Fruit fly (Drosophila melanogaster) S2 (cell line): ENCODE results near the gene CG12773.

Experiments used
- CG8478 ChIP-seq: fragments of >200 bp; optimal IDR thresholded peaks from 2 replicates; lab custom pipeline; 2018
- CTCF ChIP-seq, 2 experiments: fragments of >200 bp; optimal IDR thresholded peaks; 2 replicates each; lab custom pipeline; 2018

CG12773 gene

DNA sequence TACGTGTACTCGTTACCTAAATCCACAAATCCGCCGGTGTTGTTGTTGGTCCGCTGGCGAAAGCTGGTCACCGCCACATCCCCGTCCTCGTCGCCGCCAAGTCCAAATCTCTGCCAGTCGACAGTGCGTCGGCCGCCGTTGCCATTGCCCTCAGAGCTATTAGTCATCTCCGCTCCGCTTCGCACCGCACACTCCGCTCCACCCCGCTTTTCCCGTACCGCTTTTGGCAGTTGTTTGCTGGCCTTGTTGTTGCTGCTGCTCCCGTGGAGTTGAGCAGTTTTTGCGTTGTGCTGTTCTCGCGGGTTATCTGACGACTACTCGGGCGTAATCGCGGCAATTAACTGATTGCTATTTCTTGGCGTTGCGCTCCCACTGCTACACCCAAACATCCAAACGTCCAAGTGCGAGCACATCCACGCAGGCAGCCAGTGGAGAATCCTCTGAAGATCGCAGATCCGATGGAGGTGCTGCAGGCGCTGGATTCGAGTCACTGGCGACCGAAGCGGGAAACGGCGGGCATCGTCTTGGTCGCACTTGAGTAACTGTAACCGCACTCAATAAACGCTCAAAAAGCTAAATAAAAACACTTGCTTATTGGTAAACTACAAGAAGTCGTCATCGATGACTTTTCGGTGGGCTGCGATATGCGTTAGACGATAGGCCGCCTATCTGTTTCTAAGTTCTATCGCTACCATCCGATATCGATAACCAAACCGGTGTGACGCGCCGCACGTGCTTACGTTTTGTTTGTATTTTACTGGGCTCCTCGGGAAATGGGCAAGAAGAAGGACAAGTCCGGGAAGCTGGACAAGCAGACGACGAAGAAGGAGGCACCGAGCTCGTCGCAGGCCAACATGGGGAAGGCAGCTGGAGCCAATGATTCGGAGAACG, at the start of gene CG12773, which contains the start of gene CG11417:
TSS of gene CG12773 (minus strand) at position 660 of the 891 bp plus-strand sequence.
TSS of gene CG11417 (plus strand) at position 693 of the 891 bp plus-strand sequence.
- TF ChIP-seq CG8478 (lab: Kevin White, UChicago) (no peak), CTCF (optimal IDR thresholded peaks at IDR 0.05; lab: Kevin White, UChicago) (no peak)

DNA sequence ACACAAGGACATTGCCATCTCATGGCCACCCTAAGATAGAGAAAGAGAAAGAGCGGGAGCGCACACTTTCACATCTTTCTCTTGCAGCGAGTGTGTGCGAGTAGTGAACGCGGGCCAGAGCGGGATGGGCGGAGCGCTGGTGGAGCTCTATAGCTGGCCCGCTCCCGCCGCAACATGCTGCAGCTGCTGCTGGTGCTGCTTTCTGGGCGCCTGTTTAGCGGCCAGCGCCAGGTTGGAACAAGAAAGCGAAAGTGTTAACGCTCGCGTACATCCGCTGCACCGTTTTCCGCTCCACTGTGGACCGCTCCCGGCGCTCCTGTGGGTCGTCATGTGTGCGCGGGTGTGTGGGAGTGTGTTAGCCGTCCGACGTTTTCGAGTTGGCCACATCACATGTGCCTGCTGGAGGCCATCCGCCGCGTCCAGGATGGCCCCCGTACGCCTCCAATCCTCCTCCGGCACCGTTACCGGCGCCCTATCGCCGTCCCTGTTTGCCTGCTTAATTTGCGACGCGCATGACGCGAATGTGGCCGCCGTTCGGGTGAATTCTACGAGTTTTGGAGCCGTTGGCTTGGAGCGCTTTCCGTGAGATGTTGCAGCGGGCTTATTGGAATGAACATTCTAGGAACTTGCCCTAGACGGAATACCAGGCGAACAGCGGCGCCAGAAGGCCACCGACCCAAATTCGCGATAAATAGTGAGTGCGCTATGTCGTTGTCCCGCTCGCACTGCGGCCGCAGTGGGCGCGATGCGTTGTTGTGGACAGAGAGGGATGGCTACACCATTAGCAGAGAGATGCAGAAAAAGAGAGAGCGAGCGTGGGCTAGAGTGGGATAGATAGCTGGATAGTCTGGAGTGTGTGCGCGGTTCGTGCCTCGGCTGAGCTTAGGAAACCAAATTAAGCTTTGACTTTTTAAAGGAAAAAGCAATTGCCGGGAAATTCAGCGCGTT, 45.5 kb upstream of the CG12773 start:
- TF ChIP-seq CTCF (optimal IDR thresholded peaks at IDR 0.05; lab: Kevin White, UChicago), result peak; percentile 56
- TF ChIP-seq CG8478 (lab: Kevin White, UChicago), result peak; percentile 65

DNA sequence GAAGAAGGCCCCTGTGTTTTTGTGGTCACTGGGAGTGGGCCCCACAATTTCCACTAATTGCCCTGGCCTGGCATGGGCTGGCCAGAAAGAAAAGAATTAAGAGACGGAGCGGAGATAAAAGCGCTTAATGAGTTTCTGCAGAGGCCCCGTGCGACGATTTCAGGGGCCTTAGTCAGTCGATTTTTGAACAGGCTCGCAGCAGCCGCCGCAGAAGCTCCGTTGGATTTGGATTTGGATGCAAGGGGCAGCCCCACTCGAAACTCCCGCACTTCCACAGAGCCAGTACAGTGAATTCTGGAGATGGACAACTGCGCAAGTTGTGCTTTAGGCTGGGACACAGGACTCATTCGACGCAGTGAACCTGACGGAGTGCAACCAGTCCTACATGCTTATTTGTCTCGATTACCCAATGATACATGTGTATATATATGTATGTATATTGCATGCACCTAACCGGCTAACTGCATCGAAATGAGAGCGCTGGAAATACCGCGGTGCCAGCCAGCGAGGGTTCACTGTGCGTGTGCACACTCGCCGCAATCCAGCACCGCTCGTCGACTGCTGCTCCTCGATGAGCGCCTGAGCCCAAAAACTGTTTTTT, 44.8 kb upstream of the CG12773 start:
- TF ChIP-seq CG8478 (lab: Kevin White, UChicago) (no peak), CTCF (optimal IDR thresholded peaks at IDR 0.05; lab: Kevin White, UChicago) (no peak)

DNA sequence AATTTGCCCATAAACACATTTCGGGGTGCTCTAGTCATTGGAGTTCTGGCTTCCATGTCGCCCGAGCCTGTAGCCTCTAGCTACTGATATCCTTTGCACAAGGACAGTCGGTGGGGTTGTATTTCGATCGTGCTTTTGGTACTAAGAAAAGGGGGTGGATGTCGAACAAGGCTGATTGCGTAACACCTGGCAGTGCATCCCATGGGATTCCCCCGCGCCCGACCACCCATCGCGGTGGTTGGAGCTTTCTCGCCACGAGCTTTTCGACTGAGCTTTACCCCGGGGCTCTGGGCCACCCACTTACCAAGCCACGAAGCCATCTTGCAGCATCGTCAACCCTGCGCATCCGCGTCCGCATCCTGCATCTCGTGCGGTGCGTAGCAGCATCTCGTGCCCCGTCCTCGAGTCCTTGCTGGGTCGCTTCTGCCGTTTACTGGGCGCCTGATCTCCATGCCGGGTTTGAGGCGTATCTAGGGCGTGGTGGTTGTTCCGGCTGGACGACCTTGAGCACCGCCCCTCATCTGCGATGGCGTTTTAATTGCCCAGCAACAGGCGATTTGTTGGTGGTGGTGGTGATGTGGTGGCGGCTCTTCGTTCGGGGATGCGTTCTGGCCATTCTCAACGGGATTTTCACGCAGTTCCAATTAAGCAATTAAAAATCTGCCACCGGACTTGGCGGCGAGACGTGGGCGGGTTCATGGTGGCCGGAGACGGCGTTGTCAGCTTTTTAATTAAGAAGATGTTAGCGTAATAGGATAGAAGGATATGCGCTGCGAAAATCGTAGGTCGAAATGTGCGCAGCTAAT, 44.1 kb upstream of the CG12773 start:
- TF ChIP-seq CTCF (optimal IDR thresholded peaks at IDR 0.05; lab: Kevin White, UChicago), result no peak

DNA sequence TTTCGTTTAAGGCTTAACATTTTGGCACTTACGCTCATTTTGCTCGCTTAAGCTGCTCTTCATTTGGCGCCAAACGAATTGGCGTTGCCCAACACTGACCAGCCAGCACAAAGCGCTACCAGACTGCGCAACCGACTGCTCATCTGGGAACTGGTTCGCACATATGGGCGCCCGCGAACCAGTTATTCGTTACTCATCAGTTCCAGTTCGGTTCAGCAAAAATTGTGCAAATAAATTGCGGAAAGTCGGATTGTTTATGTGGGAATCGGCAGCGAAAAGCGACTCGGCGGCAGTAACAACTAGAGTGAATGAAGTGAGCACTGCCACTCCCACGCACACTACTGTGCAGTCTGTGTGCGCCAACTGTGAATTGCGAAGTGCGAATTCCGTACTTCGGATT, 39.1 kb upstream of the CG12773 start, which contains the start of gene Rilpl:
TSS of gene Rilpl (plus strand) at position 180 of the 400 bp plus-strand sequence.
- no peak for TF ChIP-seq CG8478 (lab: Kevin White, UChicago)
- peak; percentile 22 to 26 for TF ChIP-seq CTCF (optimal IDR thresholded peaks at IDR 0.05; lab: Kevin White, UChicago)

DNA sequence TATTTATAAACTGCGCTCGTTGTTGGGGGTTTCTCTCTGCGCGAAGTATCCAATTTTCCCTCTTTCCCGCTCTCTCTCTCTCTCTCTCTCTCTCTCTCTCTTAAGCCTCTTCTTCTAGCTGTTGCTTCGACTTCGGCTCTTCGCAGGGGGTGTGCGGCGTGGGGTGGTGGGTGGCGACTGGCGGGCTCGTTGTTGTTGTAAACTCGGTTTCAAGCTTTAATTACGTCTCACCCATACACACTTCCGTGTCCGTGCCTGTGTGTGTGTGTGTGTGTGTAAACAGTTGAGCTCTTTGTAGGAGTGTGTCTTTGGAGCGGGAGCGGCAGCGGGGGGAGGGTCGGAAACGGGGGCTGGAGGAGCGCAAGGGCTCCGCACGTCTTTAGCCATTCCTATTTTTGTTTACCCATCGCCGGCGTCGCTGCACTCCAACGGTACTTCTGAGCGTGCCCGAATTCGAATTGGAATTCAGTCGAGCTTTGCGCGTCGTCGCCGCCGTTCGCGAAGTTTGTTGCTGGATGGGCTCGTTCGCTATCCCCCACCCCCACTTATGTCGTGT, 34.4 kb upstream of the CG12773 start:
- TF ChIP-seq CTCF (optimal IDR thresholded peaks at IDR 0.05; lab: Kevin White, UChicago) (no peak), CG8478 (lab: Kevin White, UChicago) (no peak)

DNA sequence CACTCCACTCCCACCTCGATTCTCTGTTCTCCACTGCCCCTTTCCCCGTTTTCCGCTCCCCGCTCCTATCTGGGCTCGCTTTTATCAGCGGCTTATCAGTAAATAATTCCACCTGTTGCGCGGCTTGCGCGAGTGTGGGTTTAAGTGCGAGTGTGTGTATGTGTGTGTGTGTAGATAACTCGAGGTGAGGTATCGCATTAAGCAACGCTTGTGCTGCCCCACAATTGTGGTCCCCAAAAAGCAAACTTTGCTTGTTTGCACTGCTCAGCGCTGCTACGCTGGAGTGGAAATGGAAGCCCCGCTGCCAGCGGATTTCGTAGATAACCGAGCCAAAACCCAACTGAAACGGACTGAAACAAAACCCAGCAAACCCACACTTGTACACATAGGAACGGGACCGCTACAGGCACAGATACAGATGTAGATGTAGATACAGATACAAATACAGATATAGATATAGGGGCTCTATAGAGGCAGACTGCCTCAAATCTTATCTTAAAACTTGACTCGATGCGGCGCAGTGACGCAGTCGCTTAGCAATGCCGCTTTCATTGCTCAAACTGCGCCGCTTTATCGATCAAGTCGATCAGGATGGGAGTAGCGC, 33.5 kb upstream of the CG12773 start:
- no peak for TF ChIP-seq CTCF (optimal IDR thresholded peaks at IDR 0.05; lab: Kevin White, UChicago)
- no peak for TF ChIP-seq CG8478 (lab: Kevin White, UChicago)

DNA sequence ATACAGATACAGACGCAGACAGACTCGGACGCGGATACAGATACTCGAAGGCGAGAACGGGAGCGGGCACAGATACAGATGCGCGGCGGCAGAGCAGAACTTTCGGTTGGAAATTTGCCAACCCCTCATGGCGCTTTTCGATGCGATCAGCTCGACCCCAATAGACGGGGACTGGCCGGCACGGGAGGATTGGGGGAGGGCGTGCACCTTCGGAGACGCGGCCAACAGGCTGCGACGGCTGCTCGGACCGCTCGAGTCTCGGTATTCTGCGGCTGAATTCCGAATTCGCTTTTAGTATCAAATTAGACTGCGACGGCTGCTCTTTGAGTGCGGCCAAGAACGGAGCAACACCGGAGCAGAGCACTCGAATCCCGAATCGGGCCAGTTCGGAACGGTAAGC, 30.5 kb upstream of the CG12773 start:
- no peak for TF ChIP-seq CTCF (optimal IDR thresholded peaks at IDR 0.05; lab: Kevin White, UChicago)
- TF ChIP-seq CG8478 (lab: Kevin White, UChicago), result no peak

DNA sequence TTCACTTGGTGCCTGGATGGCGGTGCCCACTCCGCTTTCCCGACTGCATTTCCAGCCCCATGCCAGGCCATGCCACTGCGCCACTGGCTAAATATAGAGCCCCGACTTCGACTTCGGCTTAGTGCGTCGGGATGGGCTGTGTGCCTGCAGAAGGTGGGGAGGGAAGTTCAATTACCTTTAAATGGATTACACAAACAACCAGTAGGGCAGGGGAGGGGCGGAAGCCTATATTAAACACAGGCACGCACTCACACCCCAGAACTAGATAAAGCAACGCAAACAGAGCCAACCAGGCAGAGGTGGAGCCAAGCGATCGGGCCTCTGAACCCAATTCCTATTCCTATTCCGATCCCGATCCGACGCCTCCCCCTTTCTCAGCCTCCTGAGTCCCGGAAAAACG, 28.7 kb upstream of the CG12773 start:
- TF ChIP-seq CG8478 (lab: Kevin White, UChicago) (no peak), CTCF (optimal IDR thresholded peaks at IDR 0.05; lab: Kevin White, UChicago) (no peak)

DNA sequence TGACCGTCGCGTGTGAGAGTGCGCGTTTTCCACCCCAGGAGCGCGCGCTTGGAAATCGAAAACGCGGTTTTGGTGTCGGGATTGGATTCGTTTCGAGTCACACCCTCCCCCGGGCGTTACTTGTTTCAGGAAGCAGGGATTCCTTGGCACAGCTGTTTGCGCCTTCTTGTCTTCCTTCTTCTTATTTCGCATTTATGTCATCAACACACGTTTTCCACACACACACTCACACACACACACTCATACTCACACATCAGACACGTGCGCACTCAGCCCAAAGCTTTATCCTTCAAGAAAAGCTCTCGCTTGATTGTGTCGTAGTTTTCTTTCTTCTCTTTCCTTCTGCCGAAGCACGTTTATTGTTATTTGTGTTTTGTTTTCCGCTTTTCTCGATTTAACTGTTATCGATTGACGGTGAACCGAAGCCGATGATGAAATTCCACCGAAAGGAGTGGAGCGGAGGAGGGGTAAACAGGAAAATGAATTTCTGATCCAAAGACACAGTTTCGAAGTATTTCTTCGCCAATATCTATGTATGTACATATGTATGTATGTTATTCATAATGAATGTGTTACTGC, 27.7 kb upstream of the CG12773 start:
- no peak for TF ChIP-seq CTCF (optimal IDR thresholded peaks at IDR 0.05; lab: Kevin White, UChicago)
- TF ChIP-seq CG8478 (lab: Kevin White, UChicago), result no peak

DNA sequence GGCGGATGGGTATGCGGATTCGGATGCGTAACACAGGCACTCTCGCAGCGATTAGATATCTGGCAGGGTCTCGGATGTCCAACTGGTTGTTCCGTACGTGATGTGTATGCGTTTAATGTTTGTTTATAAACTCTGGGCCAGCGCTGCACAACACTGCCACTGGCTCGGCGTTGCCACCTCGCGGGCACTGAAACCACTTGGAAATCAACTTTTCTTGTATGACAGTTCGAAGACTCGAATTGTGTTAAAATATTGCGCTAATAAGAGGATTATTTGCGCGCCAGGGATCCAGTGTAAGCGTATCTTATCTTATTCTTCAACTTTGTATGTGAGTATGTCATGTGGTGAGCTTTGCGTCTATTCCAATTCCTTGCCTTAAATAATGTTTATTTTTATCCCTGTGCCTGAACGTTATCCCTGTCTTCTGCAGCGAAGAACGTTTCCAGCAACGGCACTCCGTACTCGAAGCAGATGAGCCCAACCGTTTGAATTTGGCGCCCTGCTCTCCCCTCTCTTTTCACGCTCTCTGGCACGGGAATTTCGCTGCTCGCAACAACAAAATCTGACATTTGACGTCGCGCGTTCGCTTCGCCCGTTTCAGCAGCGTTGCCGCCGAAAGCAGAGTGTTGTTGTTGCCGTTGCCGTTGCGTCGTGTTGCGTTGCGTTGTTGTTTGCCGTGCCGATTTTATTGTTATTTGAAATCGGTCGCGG, 26.7 kb upstream of the CG12773 start, which contains the start of the genes CG3719 and CG32813:
TSS of gene CG3719 (minus strand) at position 131 of the 711 bp plus-strand sequence.
TSS of gene CG32813 (plus strand) at position 565 of the 711 bp plus-strand sequence.
- TF ChIP-seq CG8478 (lab: Kevin White, UChicago) (no peak), CTCF (optimal IDR thresholded peaks at IDR 0.05; lab: Kevin White, UChicago) (peak in 1 of 2 experiments; percentile 17)
